Fruit fly (Drosophila melanogaster) whole organism, embryonic: ENCODE results near the gene CG42535.
A peak's percentile ranks its signal among the peaks of the same experiment; 100 is the strongest.

Source experiments
- Antp ChIP-seq: fragments of 200-800 bp; sonication (Bioruptor generic); optimal IDR thresholded peaks from 3 replicates; lab custom pipeline; 2016; ENCODE audit warnings: missing biosample characterization, missing genetic modification characterization
- B-H1 ChIP-seq: fragments of 200-800 bp; sonication (Bioruptor generic); IDR thresholded peaks from 3 replicates; pipeline ENCODE4 v1.3.6; 2022; ENCODE audit warnings: missing biosample characterization, missing genetic modification characterization
- B-H2 ChIP-seq: fragments of 200-800 bp; sonication (Bioruptor generic); optimal IDR thresholded peaks from 2 replicates; lab custom pipeline; 2018; ENCODE audit warnings: missing biosample characterization, mild to moderate bottlenecking, missing genetic modification characterization
- CG10321 ChIP-seq: fragments of 200-800 bp; sonication (Bioruptor generic); IDR thresholded peaks from 2 replicates; pipeline ENCODE4 v1.3.6; 2022; ENCODE audit warnings: missing biosample characterization, missing genetic modification characterization
- CG11093 ChIP-seq: fragments of 200-800 bp; sonication (Bioruptor generic); IDR thresholded peaks from 3 replicates; pipeline ENCODE4 v1.3.6; 2022; ENCODE audit warnings: missing biosample characterization, missing genetic modification characterization
- CG14014 ChIP-seq: fragments of 200-800 bp; sonication (Bioruptor generic); IDR thresholded peaks from 2 replicates; pipeline ENCODE4 v1.3.6; 2022; ENCODE audit warnings: missing biosample characterization, missing genetic modification characterization
- CG15479 ChIP-seq: fragments of 200-800 bp; sonication (Bioruptor generic); optimal IDR thresholded peaks from 3 replicates; lab custom pipeline; 2019; ENCODE audit warnings: missing biosample characterization, mild to moderate bottlenecking, missing genetic modification characterization, moderate library complexity
- CG16863 ChIP-seq: fragments of 200-800 bp; sonication (Bioruptor generic); optimal IDR thresholded peaks from 3 replicates; lab custom pipeline; 2016; ENCODE audit warnings: missing biosample characterization, missing genetic modification characterization
- CG17361 ChIP-seq: fragments of 200-800 bp; sonication (Bioruptor generic); IDR thresholded peaks from 3 replicates; pipeline ENCODE4 v1.3.6; 2022; ENCODE audit warnings: missing biosample characterization, missing genetic modification characterization
- CG17829 ChIP-seq: fragments of 200-800 bp; optimal IDR thresholded peaks from 2 replicates; lab custom pipeline; 2019; ENCODE audit warnings: missing biosample characterization, mild to moderate bottlenecking, missing genetic modification characterization, moderate library complexity
- CG2202 ChIP-seq: fragments of 200-800 bp; sonication (Bioruptor generic); optimal IDR thresholded peaks from 2 replicates; lab custom pipeline; 2018; ENCODE audit warnings: missing biosample characterization, mild to moderate bottlenecking, missing genetic modification characterization
- CG3407 ChIP-seq: fragments of 200-800 bp; sonication (Bioruptor generic); optimal IDR thresholded peaks from 2 replicates; lab custom pipeline; 2018; ENCODE audit warnings: missing biosample characterization, mild to moderate bottlenecking, missing genetic modification characterization
- CG3847 ChIP-seq: fragments of 200-800 bp; sonication (Bioruptor generic); IDR thresholded peaks from 2 replicates; pipeline ENCODE4 v1.3.6; 2022; ENCODE audit warnings: missing biosample characterization, missing genetic modification characterization
- CG4854 ChIP-seq: fragments of 200-800 bp; sonication (Bioruptor generic); optimal IDR thresholded peaks from 2 replicates; lab custom pipeline; 2016; ENCODE audit warnings: missing biosample characterization, missing genetic modification characterization, inconsistent platforms
- CG7745 ChIP-seq: fragments of 200-800 bp; sonication (Bioruptor generic); optimal IDR thresholded peaks from 2 replicates; lab custom pipeline; 2018; ENCODE audit warnings: missing biosample characterization, mild to moderate bottlenecking, missing genetic modification characterization, moderate library complexity
- CG9727 ChIP-seq: fragments of 200-800 bp; sonication (Bioruptor generic); optimal IDR thresholded peaks from 3 replicates; lab custom pipeline; 2017; ENCODE audit warnings: missing biosample characterization, mild to moderate bottlenecking, missing genetic modification characterization
- CHES-1-like ChIP-seq: fragments of 200-800 bp; sonication (Bioruptor generic); optimal IDR thresholded peaks from 2 replicates; lab custom pipeline; 2016; ENCODE audit warnings: missing biosample characterization, missing genetic modification characterization
- Chrac-16 ChIP-seq: fragments of 200-800 bp; sonication (Bioruptor generic); optimal IDR thresholded peaks from 3 replicates; lab custom pipeline; 2016; ENCODE audit warnings: missing biosample characterization, missing genetic modification characterization
- D ChIP-seq, 2 experiments: fragments of 200-800 bp in 1 of 2; fragments of >200 bp in 1 of 2; sonication (Bioruptor generic) in 1 of 2; optimal IDR thresholded peaks; 2 replicates in 1 of 2; 3 replicates in 1 of 2; lab custom pipeline; 2017; ENCODE audit warnings: mild to moderate bottlenecking in 1 of 2, missing biosample characterization in 1 of 2, missing genetic modification characterization in 1 of 2, missing genetic modification reagents in 1 of 2
- D19B ChIP-seq: fragments of 200-800 bp; sonication (Bioruptor generic); optimal IDR thresholded peaks from 2 replicates; lab custom pipeline; 2017; ENCODE audit warnings: missing biosample characterization, mild to moderate bottlenecking, missing genetic modification characterization
- Dad ChIP-seq: fragments of 200-800 bp; sonication (Bioruptor generic); optimal IDR thresholded peaks from 3 replicates; lab custom pipeline; 2016; ENCODE audit warnings: missing biosample characterization, missing genetic modification characterization
- Dip3 ChIP-seq: fragments of 200-800 bp; sonication (Bioruptor generic); optimal IDR thresholded peaks from 3 replicates; lab custom pipeline; 2016; ENCODE audit warnings: missing biosample characterization, missing genetic modification characterization
- E2f2 ChIP-seq: fragments of 200-800 bp; sonication (Bioruptor generic); IDR thresholded peaks from 2 replicates; pipeline ENCODE4 v1.3.6; 2022; ENCODE audit warnings: missing biosample characterization, missing genetic modification characterization
- Eip74EF ChIP-seq, 2 experiments: fragments of 200-800 bp in 1 of 2; fragments of >200 bp in 1 of 2; sonication (Bioruptor generic) in 1 of 2; optimal IDR thresholded peaks; 2 replicates each; lab custom pipeline; 2017 to 2019; ENCODE audit warnings: missing biosample characterization in 2 of 2, missing genetic modification characterization in 2 of 2, mild to moderate bottlenecking in 1 of 2, moderate library complexity in 1 of 2
- HHEX ChIP-seq: fragments of 200-800 bp; sonication (Bioruptor generic); optimal IDR thresholded peaks from 3 replicates; lab custom pipeline; 2017; ENCODE audit warnings: missing biosample characterization, mild to moderate bottlenecking, missing genetic modification characterization, missing genetic modification reagents
- Hand ChIP-seq: fragments of 200-800 bp; sonication (Bioruptor generic); optimal IDR thresholded peaks from 2 replicates; lab custom pipeline; 2017; ENCODE audit warnings: mild to moderate bottlenecking, missing biosample characterization, missing genetic modification reagents, missing genetic modification characterization
- Hey ChIP-seq: fragments of 200-800 bp; sonication (Bioruptor generic); optimal IDR thresholded peaks from 3 replicates; lab custom pipeline; 2018; ENCODE audit warnings: missing biosample characterization, mild to moderate bottlenecking, missing genetic modification characterization
- HmgZ ChIP-seq: fragments of 200-800 bp; sonication (Bioruptor generic); optimal IDR thresholded peaks from 2 replicates; lab custom pipeline; 2018; ENCODE audit warnings: missing biosample characterization, mild to moderate bottlenecking, missing genetic modification characterization
- Hr78 ChIP-seq, 2 experiments: fragments of 200-800 bp in 1 of 2; fragments of >200 bp in 1 of 2; sonication (Bioruptor generic) in 1 of 2; optimal IDR thresholded peaks; 2 replicates each; lab custom pipeline; 2017 to 2019; ENCODE audit warnings: missing biosample characterization in 2 of 2, missing genetic modification characterization in 2 of 2, mild to moderate bottlenecking in 1 of 2, moderate library complexity in 1 of 2
- Pdp1 ChIP-seq, 2 experiments: fragments of 200-800 bp; sonication (Bioruptor generic); optimal IDR thresholded peaks; 3 replicates each; lab custom pipeline; 2016; ENCODE audit warnings: missing biosample characterization in 2 of 2, missing genetic modification characterization in 2 of 2, mild to moderate bottlenecking in 1 of 2, moderate library complexity in 1 of 2
- Ptx1 ChIP-seq: fragments of 200-800 bp; sonication (Bioruptor generic); IDR thresholded peaks from 2 replicates; pipeline ENCODE4 v1.3.6; 2022; ENCODE audit warnings: missing biosample characterization, missing genetic modification characterization
- amos ChIP-seq: fragments of 200-800 bp; sonication (Bioruptor generic); IDR thresholded peaks from 2 replicates; pipeline ENCODE4 v1.3.6; 2022; ENCODE audit warnings: missing biosample characterization, missing genetic modification characterization; ENCODE audit not compliant: partially characterized antibody
- ash1 ChIP-seq: fragments of 200-800 bp; sonication (Bioruptor generic); optimal IDR thresholded peaks from 2 replicates; lab custom pipeline; 2018; ENCODE audit warnings: missing biosample characterization, mild to moderate bottlenecking, missing genetic modification characterization
- btn ChIP-seq: fragments of 200-800 bp; sonication (Bioruptor generic); optimal IDR thresholded peaks from 2 replicates; lab custom pipeline; 2016; ENCODE audit warnings: missing biosample characterization, missing genetic modification characterization
- crc ChIP-seq: fragments of 200-800 bp; sonication (Bioruptor generic); optimal IDR thresholded peaks from 2 replicates; lab custom pipeline; 2016; ENCODE audit warnings: missing biosample characterization, missing genetic modification characterization
- esg ChIP-seq: fragments of 200-800 bp; sonication (Bioruptor generic); conservative IDR thresholded peaks from 2 replicates; pipeline ENCODE4 v1.3.6; 2022; ENCODE audit warnings: missing biosample characterization, missing genetic modification characterization
- fd3F ChIP-seq: fragments of 200-800 bp; sonication (Bioruptor generic); optimal IDR thresholded peaks from 2 replicates; lab custom pipeline; 2018; ENCODE audit warnings: missing biosample characterization, mild to moderate bottlenecking, missing genetic modification characterization, moderate library complexity
- knrl ChIP-seq: fragments of 200-800 bp; sonication (Bioruptor generic); IDR thresholded peaks from 3 replicates; pipeline ENCODE4 v1.3.6; 2022; ENCODE audit warnings: missing biosample characterization, missing genetic modification characterization; ENCODE audit not compliant: partially characterized antibody
- lbe ChIP-seq: fragments of 200-800 bp; sonication (Bioruptor generic); optimal IDR thresholded peaks from 2 replicates; lab custom pipeline; 2016; ENCODE audit warnings: missing biosample characterization, mild to moderate bottlenecking, missing genetic modification characterization
- lmd ChIP-seq: fragments of 200-800 bp; sonication (Bioruptor generic); IDR thresholded peaks from 2 replicates; pipeline ENCODE4 v1.3.6; 2022; ENCODE audit warnings: missing biosample characterization, missing genetic modification characterization
- nerfin-2 ChIP-seq: fragments of 200-800 bp; sonication (Bioruptor generic); IDR thresholded peaks from 2 replicates; pipeline ENCODE4 v1.3.6; 2022; ENCODE audit warnings: missing biosample characterization, missing genetic modification characterization; ENCODE audit not compliant: partially characterized antibody
- pita ChIP-seq: fragments of 200-800 bp; sonication (Bioruptor generic); optimal IDR thresholded peaks from 2 replicates; lab custom pipeline; 2017; ENCODE audit warnings: missing biosample characterization, mild to moderate bottlenecking, missing genetic modification characterization
- prd ChIP-seq, 3 experiments: fragments of >200 bp in 2 of 3; fragments of 200-800 bp in 1 of 3; sonication (Bioruptor generic) in 1 of 3; optimal IDR thresholded peaks in 2 of 3; IDR thresholded peaks in 1 of 3; 2 replicates in 2 of 3; 3 replicates in 1 of 3; pipeline versions ENCODE4 v1.3.6 to Lab custom; 2017 to 2022; ENCODE audit warnings: missing biosample characterization in 1 of 3, missing genetic modification characterization in 1 of 3
- pros ChIP-seq: fragments of 200-800 bp; sonication (Bioruptor generic); optimal IDR thresholded peaks from 3 replicates; lab custom pipeline; 2019; ENCODE audit warnings: missing biosample characterization, mild to moderate bottlenecking, missing genetic modification characterization, moderate library complexity
- slou ChIP-seq: fragments of 200-800 bp; sonication (Bioruptor generic); optimal IDR thresholded peaks from 3 replicates; lab custom pipeline; 2016; ENCODE audit warnings: missing biosample characterization, missing genetic modification characterization
- sug ChIP-seq: fragments of 200-800 bp; optimal IDR thresholded peaks from 2 replicates; lab custom pipeline; 2019; ENCODE audit warnings: missing biosample characterization, mild to moderate bottlenecking, missing genetic modification characterization, moderate library complexity
- twi ChIP-seq: fragments of 200-800 bp; optimal IDR thresholded peaks from 2 replicates; lab custom pipeline; 2019; ENCODE audit warnings: missing biosample characterization, mild to moderate bottlenecking, missing genetic modification characterization, moderate library complexity
- usp ChIP-seq: fragments of >200 bp; optimal IDR thresholded peaks from 2 replicates; lab custom pipeline; 2017; ENCODE audit warnings: missing biosample characterization, missing genetic modification characterization
- wor ChIP-seq: fragments of 200-800 bp; sonication (Bioruptor generic); IDR thresholded peaks from 2 replicates; pipeline ENCODE4 v1.3.6; 2022; ENCODE audit warnings: missing biosample characterization, missing genetic modification characterization

The CG42535 gene

dm6 chr3L:10679711-10680154 is 49.0 kb upstream of the CG42535 start (continued):
- no peak for TF ChIP-seq CG7745 (tag; lab: Kevin White, UChicago)
- no peak for TF ChIP-seq Chrac-16 (GFP tag; lab: Kevin White, UChicago)
- no peak for TF ChIP-seq crc (GFP tag; lab: Kevin White, UChicago)
- TF ChIP-seq ash1 (GFP tag; lab: Kevin White, UChicago) = no peak
- TF ChIP-seq Pdp1 (GFP tag; optimal IDR thresholded peaks at IDR 0.05; lab: Kevin White, UChicago) = peak in 1 of 2 experiments; percentile 5
- no peak for TF ChIP-seq Hr78 (GFP tag; optimal IDR thresholded peaks at IDR 0.05; lab: Kevin White, UChicago)
- TF ChIP-seq D (optimal IDR thresholded peaks at IDR 0.05; lab: Kevin White, UChicago) = no peak
- TF ChIP-seq D (GFP tag; optimal IDR thresholded peaks at IDR 0.05; lab: Kevin White, UChicago) = no peak
- no peak for TF ChIP-seq CG3407 (GFP tag; lab: Kevin White, UChicago)
- TF ChIP-seq fd3F (GFP tag; lab: Kevin White, UChicago) = peak; percentile 40
- no peak for TF ChIP-seq wor
- TF ChIP-seq HHEX = peak; percentile 36
- TF ChIP-seq CG14014 (GFP tag; lab: Robert Waterston, UW) = 0 out of 2 replicates have a peak, but pooled peaks have one; percentile 6
- TF ChIP-seq CG16863 = peak; percentile 2
- TF ChIP-seq B-H2 (GFP tag; lab: Kevin White, UChicago) = peak; percentile 21
- TF ChIP-seq Hand (GFP tag; lab: Kevin White, UChicago) = peak; percentile 38
- 0 out of 3 replicates have a peak, but pooled peaks have one; percentile 11 for TF ChIP-seq CG17361 (GFP tag; lab: Robert Waterston, UW)
- TF ChIP-seq sug = peak; percentile 59
- peak in 1 of 2 experiments; percentile 36 for TF ChIP-seq Eip74EF (GFP tag; optimal IDR thresholded peaks at IDR 0.05; lab: Kevin White, UChicago)
- TF ChIP-seq slou = no peak
- no peak for TF ChIP-seq Dip3 (GFP tag; lab: Kevin White, UChicago)
- 0 out of 2 replicates have a peak, but pooled peaks have one; percentile 24 for TF ChIP-seq Ptx1 (GFP tag; lab: Robert Waterston, UW)
- no peak for TF ChIP-seq twi (tag; lab: Kevin White, UChicago)
- no peak for TF ChIP-seq esg
- no peak for TF ChIP-seq E2f2
- peak; percentile 23 for TF ChIP-seq HmgZ
- no peak for TF ChIP-seq B-H1 (GFP tag; lab: Robert Waterston, UW)
- no peak for TF ChIP-seq lmd (GFP tag; lab: Robert Waterston, UW)
- TF ChIP-seq CHES-1-like (GFP tag; lab: Kevin White, UChicago) = peak; percentile 57
- TF ChIP-seq CG17829 = no peak
- TF ChIP-seq prd (optimal IDR thresholded peaks at IDR 0.05; lab: Kevin White, UChicago) = no peak
- 0 out of 3 replicates have a peak, but pooled peaks have one; percentile 12 for TF ChIP-seq prd (GFP tag; IDR thresholded peaks at IDR 0.05; lab: Robert Waterston, UW)
- TF ChIP-seq CG2202 (tag; lab: Kevin White, UChicago) = no peak
- TF ChIP-seq pita (GFP tag; lab: Kevin White, UChicago) = no peak
- no peak for TF ChIP-seq CG4854 (GFP tag; lab: Kevin White, UChicago)
- no peak for TF ChIP-seq Hey (tag; lab: Kevin White, UChicago)
- TF ChIP-seq CG3847 (GFP tag; lab: Robert Waterston, UW) = no peak
- no peak for TF ChIP-seq CG11093 (GFP tag; lab: Robert Waterston, UW)
- TF ChIP-seq CG9727 (GFP tag; lab: Kevin White, UChicago) = peak; percentile 36
- TF ChIP-seq amos (GFP tag; lab: Robert Waterston, UW) = no peak
- TF ChIP-seq knrl = no peak
- no peak for TF ChIP-seq Antp (GFP tag; lab: Kevin White, UChicago)
- no peak for TF ChIP-seq usp (GFP tag; lab: Kevin White, UChicago)
- TF ChIP-seq Dad (GFP tag; lab: Kevin White, UChicago) = no peak
- TF ChIP-seq CG15479 = no peak
- no peak for TF ChIP-seq pros
- no peak for TF ChIP-seq CG10321 (GFP tag; lab: Robert Waterston, UW)
- TF ChIP-seq lbe (GFP tag; lab: Kevin White, UChicago) = no peak
- TF ChIP-seq D19B = no peak
- no peak for TF ChIP-seq btn (GFP tag; lab: Kevin White, UChicago)
- TF ChIP-seq nerfin-2 (GFP tag; lab: Robert Waterston, UW) = no peak
